Worm (Caenorhabditis elegans) whole organism, early embryonic: ENCODE results near the gene nhr-34.

Experiments
- B0310.2 ChIP-seq: sonication (generic microtip); optimal IDR thresholded peaks from 2 replicates; lab custom pipeline; 2016; ENCODE audit warnings: mild to moderate bottlenecking, missing genetic modification characterization, missing compliant biosample characterization
- F13C5.2 ChIP-seq: sonication (generic microtip); optimal IDR thresholded peaks from 2 replicates; lab custom pipeline; 2017; ENCODE audit warnings: mild to moderate bottlenecking, missing genetic modification characterization, inconsistent platforms, missing compliant biosample characterization
- aly-1 ChIP-seq: sonication (generic microtip); optimal IDR thresholded peaks from 2 replicates; lab custom pipeline; 2016; ENCODE audit warnings: missing genetic modification characterization, missing compliant biosample characterization
- ama-1 ChIP-seq: fragments of 150-350 bp; optimal IDR thresholded peaks from 2 replicates; lab custom pipeline; 2014
- ceh-13 ChIP-seq: fragments of 200-800 bp; sonication (Bioruptor generic); optimal IDR thresholded peaks from 2 replicates; lab custom pipeline; 2018; ENCODE audit warnings: mild to moderate bottlenecking, missing genetic modification characterization, missing compliant biosample characterization
- ceh-36 ChIP-seq: sonication (generic microtip); optimal IDR thresholded peaks from 2 replicates; lab custom pipeline; 2016; ENCODE audit warnings: missing genetic modification characterization, inconsistent platforms, missing compliant biosample characterization
- ets-7 ChIP-seq: sonication (generic microtip); optimal IDR thresholded peaks from 2 replicates; lab custom pipeline; 2016; ENCODE audit warnings: missing genotype, missing genetic modification characterization, missing compliant biosample characterization
- flt-1 ChIP-seq: fragments of 200-800 bp; sonication (Bioruptor generic); IDR thresholded peaks from 2 replicates; pipeline ENCODE4 v1.3.6; 2022; ENCODE audit warnings: missing genetic modification characterization, missing compliant biosample characterization
- hmbx-1 ChIP-seq: sonication (generic microtip); optimal IDR thresholded peaks from 2 replicates; lab custom pipeline; 2016; ENCODE audit warnings: mild to moderate bottlenecking, missing genetic modification characterization, missing compliant biosample characterization
- hmg-4 ChIP-seq: fragments of 200-800 bp; sonication (Bioruptor generic); optimal IDR thresholded peaks from 2 replicates; lab custom pipeline; 2018; ENCODE audit warnings: mild to moderate bottlenecking, missing genetic modification characterization, missing compliant biosample characterization
- hnd-1 ChIP-seq: sonication (generic microtip); optimal IDR thresholded peaks from 2 replicates; lab custom pipeline; 2016; ENCODE audit warnings: missing genetic modification characterization, missing compliant biosample characterization
- pes-1 ChIP-seq: fragments of 200-800 bp; sonication (Bioruptor generic); IDR thresholded peaks from 2 replicates; pipeline ENCODE4 v1.3.6; 2022; ENCODE audit warnings: missing genetic modification reagents, missing genetic modification characterization, missing compliant biosample characterization
- scrt-1 ChIP-seq: fragments of 200-800 bp; sonication (Bioruptor generic); IDR thresholded peaks from 2 replicates; pipeline ENCODE4 v1.3.6; 2022; ENCODE audit warnings: missing genetic modification characterization, missing compliant biosample characterization
- sea-1 ChIP-seq: fragments of 200-800 bp; sonication (Bioruptor generic); conservative IDR thresholded peaks from 2 replicates; pipeline ENCODE4 v1.3.6; 2022; ENCODE audit warnings: missing genetic modification characterization, missing compliant biosample characterization
- tbx-11 ChIP-seq: fragments of 200-800 bp; sonication (Bioruptor generic); IDR thresholded peaks from 2 replicates; pipeline ENCODE4 v1.3.6; 2022; ENCODE audit warnings: missing genetic modification characterization, missing compliant biosample characterization
- tbx-37 ChIP-seq: fragments of 200-800 bp; sonication (Bioruptor generic); conservative IDR thresholded peaks from 2 replicates; pipeline ENCODE4 v1.3.6; 2022; ENCODE audit warnings: missing genetic modification reagents, missing genetic modification characterization, missing compliant biosample characterization
- tra-4 ChIP-seq: sonication (generic microtip); optimal IDR thresholded peaks from 2 replicates; lab custom pipeline; 2017; ENCODE audit warnings: missing genetic modification characterization, missing compliant biosample characterization

Gene nhr-34

ce11 chrIV:9678007-9678406 lies 2.5 kb upstream of the nhr-34 start:
- TF ChIP-seq scrt-1 (no peak), tbx-11 (no peak), hmg-4 (GFP tag; lab: Kevin White, UChicago) (no peak), hmbx-1 (tag; lab: Kevin White, UChicago) (no peak), tra-4 (tag; lab: Kevin White, UChicago) (no peak), ama-1 (lab: Kevin White, UChicago) (no peak), hnd-1 (tag; lab: Kevin White, UChicago) (no peak), ets-7 (no peak), F13C5.2 (tag; lab: Kevin White, UChicago) (no peak), pes-1 (GFP tag; lab: Robert Waterston, UW) (no peak), flt-1 (GFP tag; lab: Robert Waterston, UW) (no peak), aly-1 (tag; lab: Kevin White, UChicago) (no peak), ceh-13 (GFP tag; lab: Kevin White, UChicago) (no peak), B0310.2 (tag; lab: Kevin White, UChicago) (no peak), sea-1 (GFP tag; lab: Robert Waterston, UW) (no peak), tbx-37 (GFP tag; lab: Robert Waterston, UW) (no peak), ceh-36 (tag; lab: Kevin White, UChicago) (no peak)

DNA sequence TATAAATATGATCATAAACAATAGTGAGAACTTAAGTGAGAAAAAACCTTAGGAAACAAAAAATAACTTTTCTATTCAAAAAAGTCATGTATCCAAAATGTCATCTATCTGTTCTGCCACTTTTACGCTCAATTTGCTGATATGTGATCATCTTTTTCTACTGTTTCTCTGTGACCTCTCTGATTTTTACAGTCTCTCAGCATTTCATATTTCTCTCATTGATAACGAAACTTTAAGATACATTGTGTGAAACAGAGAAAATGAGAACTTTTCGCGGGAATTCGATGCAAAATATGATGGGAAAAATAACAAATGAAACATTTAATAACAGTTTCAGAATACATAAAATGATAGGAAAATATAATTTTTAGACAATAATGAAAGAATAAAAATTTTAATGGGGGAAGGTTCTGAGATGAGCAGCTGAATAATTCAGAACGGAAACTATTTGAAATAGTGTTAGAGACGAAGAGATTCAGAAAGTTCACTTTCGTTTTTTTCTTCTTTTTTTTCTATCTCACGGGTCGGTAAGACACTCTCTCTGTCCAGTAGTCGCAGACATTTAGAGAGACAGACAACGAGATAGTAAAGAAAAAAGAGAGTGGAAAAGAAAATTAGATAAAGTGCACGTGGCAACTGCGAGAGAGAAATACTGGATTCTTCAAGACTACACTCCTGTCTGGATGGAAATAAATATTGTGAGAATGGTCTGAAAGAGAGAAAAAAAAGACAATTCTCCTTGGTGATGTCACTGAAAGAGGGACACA lies 1.9 kb upstream of the nhr-34 start:
- TF ChIP-seq tra-4 (tag; lab: Kevin White, UChicago): no peak
- TF ChIP-seq ceh-13 (GFP tag; lab: Kevin White, UChicago): no peak
- TF ChIP-seq aly-1 (tag; lab: Kevin White, UChicago): no peak
- TF ChIP-seq pes-1 (GFP tag; lab: Robert Waterston, UW): no peak
- TF ChIP-seq tbx-11: no peak
- TF ChIP-seq F13C5.2 (tag; lab: Kevin White, UChicago): no peak

ce11 chrIV:9676535-9676934 lies 1.1 kb upstream of the nhr-34 start:
- TF ChIP-seq B0310.2 (tag; lab: Kevin White, UChicago) (no peak), hmg-4 (GFP tag; lab: Kevin White, UChicago) (no peak), tra-4 (tag; lab: Kevin White, UChicago) (no peak), tbx-37 (GFP tag; lab: Robert Waterston, UW) (no peak), hnd-1 (tag; lab: Kevin White, UChicago) (no peak), ets-7 (no peak), flt-1 (GFP tag; lab: Robert Waterston, UW) (no peak), hmbx-1 (tag; lab: Kevin White, UChicago) (no peak), ama-1 (lab: Kevin White, UChicago) (no peak), F13C5.2 (tag; lab: Kevin White, UChicago) (no peak), tbx-11 (no peak), pes-1 (GFP tag; lab: Robert Waterston, UW) (no peak)

DNA sequence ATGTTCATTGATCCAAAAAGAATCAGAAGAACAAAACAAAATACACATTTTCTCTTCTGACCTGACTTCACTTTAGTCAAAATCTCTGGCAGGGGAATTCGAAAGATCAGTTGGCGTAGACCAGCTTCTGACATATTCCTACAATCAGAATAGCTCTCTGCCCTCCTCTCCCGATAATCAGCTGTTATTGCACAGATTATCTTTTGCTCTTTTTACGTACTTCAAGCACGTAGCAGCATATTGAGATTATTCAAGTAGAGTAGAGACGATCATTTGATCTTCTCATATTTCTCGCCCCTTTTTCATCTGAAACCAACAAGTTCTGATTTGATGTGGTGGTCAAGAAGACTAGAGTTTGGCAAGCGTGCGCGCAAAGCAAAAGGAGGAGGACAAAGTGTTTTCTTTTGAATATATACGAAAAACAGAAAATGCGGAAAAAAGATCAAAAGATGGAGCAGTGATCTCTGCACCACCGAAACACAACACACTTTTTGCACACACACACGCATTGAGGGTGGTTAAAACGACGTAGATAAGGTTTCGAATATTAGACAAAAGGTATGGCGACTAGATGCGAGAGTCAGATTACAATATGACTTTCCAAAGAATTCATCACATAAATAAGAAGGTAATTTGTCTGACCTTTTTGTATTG lies 1.7 kb downstream of the nhr-34 start:
- no peak for TF ChIP-seq flt-1 (GFP tag; lab: Robert Waterston, UW)
- TF ChIP-seq scrt-1: no peak
- TF ChIP-seq B0310.2 (tag; lab: Kevin White, UChicago): no peak
- no peak for TF ChIP-seq hnd-1 (tag; lab: Kevin White, UChicago)
- no peak for TF ChIP-seq tbx-11

ce11 chrIV:9673206-9673605 lies 2.3 kb downstream of the nhr-34 start:
- no peak for TF ChIP-seq pes-1 (GFP tag; lab: Robert Waterston, UW)
- no peak for TF ChIP-seq ceh-36 (tag; lab: Kevin White, UChicago)
- TF ChIP-seq ets-7: no peak
- TF ChIP-seq ama-1 (lab: Kevin White, UChicago): no peak
- no peak for TF ChIP-seq tra-4 (tag; lab: Kevin White, UChicago)
- no peak for TF ChIP-seq scrt-1
- no peak for TF ChIP-seq tbx-37 (GFP tag; lab: Robert Waterston, UW)
- TF ChIP-seq hmbx-1 (tag; lab: Kevin White, UChicago): no peak
- no peak for TF ChIP-seq F13C5.2 (tag; lab: Kevin White, UChicago)
- no peak for TF ChIP-seq hmg-4 (GFP tag; lab: Kevin White, UChicago)
- TF ChIP-seq sea-1 (GFP tag; lab: Robert Waterston, UW): no peak
- TF ChIP-seq flt-1 (GFP tag; lab: Robert Waterston, UW): no peak

- TF ChIP-seq pes-1 (GFP tag; lab: Robert Waterston, UW): no peak
- no peak for TF ChIP-seq B0310.2 (tag; lab: Kevin White, UChicago)
- no peak for TF ChIP-seq tbx-11
- no peak for TF ChIP-seq ceh-36 (tag; lab: Kevin White, UChicago)
- TF ChIP-seq sea-1 (GFP tag; lab: Robert Waterston, UW): no peak
- no peak for TF ChIP-seq aly-1 (tag; lab: Kevin White, UChicago)
- no peak for TF ChIP-seq hmbx-1 (tag; lab: Kevin White, UChicago)
- no peak for TF ChIP-seq hnd-1 (tag; lab: Kevin White, UChicago)
- TF ChIP-seq ceh-13 (GFP tag; lab: Kevin White, UChicago): no peak
- no peak for TF ChIP-seq F13C5.2 (tag; lab: Kevin White, UChicago)
- TF ChIP-seq scrt-1: no peak
- TF ChIP-seq tbx-37 (GFP tag; lab: Robert Waterston, UW): no peak
- TF ChIP-seq hmg-4 (GFP tag; lab: Kevin White, UChicago): no peak
- TF ChIP-seq ets-7: no peak
- no peak for TF ChIP-seq tra-4 (tag; lab: Kevin White, UChicago)
- TF ChIP-seq flt-1 (GFP tag; lab: Robert Waterston, UW): no peak
- TF ChIP-seq ama-1 (lab: Kevin White, UChicago): no peak
These were observed 3.0 kb downstream of the nhr-34 start for ce11 chrIV:9672434-9672833.
